Worm (Caenorhabditis elegans): Measurements from ENCODE around the gene maph-1.3.
A peak's percentile ranks its signal among the peaks of the same experiment; 100 is the strongest.
"Not testable (repeated sequence)": the region's sequence is repeated elsewhere in the genome, so short reads cannot be mapped to it uniquely, and the experiment has no call there.

Gene maph-1.3

ce11 chrIII:3812369-3812993 is 32.2 kb upstream of the maph-1.3 start:
- no peak for TF ChIP-seq him-1 (tag; optimal IDR thresholded peaks at IDR 0.05)
- no peak for TF ChIP-seq dao-5 (tag; optimal IDR thresholded peaks at IDR 0.05)
- no peak for TF ChIP-seq W03F9.2 (tag; optimal IDR thresholded peaks at IDR 0.05)

- no peak for TF ChIP-seq dao-5 (tag; optimal IDR thresholded peaks at IDR 0.05)
- no peak for TF ChIP-seq W03F9.2 (tag; optimal IDR thresholded peaks at IDR 0.05)
- TF ChIP-seq him-1 (tag; optimal IDR thresholded peaks at IDR 0.05): no peak
Observed at ce11 chrIII:3814421-3814820, 30.3 kb upstream of the maph-1.3 start.

DNA sequence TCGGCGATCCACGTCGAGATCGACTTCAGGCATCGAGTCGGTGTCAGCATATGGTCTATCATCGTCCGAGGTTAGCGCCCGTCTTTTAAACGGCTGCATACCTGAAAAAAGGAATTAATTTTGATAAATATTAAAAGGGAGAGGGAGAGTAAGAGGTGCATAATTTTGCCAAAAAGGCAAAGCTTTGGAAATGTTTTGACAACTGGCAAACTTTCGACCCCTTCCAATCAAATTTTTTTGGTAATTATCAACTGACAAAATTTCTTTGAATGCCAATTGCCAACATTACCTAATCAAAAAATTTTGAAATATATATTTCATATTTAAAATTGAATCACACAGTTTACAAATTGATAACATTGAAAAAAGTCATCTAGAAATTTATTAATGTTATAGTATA is 25.1 kb upstream of the maph-1.3 start, which contains the start of gene dpy-27:
TSS of gene dpy-27 (minus strand) at position 101 of the 400 bp plus-strand sequence.
- TF ChIP-seq dao-5 (tag; optimal IDR thresholded peaks at IDR 0.05): no peak
- TF ChIP-seq him-1 (tag; optimal IDR thresholded peaks at IDR 0.05): no peak
- TF ChIP-seq W03F9.2 (tag; optimal IDR thresholded peaks at IDR 0.05): no peak

- TF ChIP-seq W03F9.2 (tag; optimal IDR thresholded peaks at IDR 0.05) (peak; percentile 51), him-1 (tag; optimal IDR thresholded peaks at IDR 0.05) (no peak), dao-5 (tag; optimal IDR thresholded peaks at IDR 0.05) (no peak)
Observed at ce11 chrIII:3820134-3820533, 24.6 kb upstream of the maph-1.3 start.

- TF ChIP-seq dao-5 (tag; optimal IDR thresholded peaks at IDR 0.05) (no peak), W03F9.2 (tag; optimal IDR thresholded peaks at IDR 0.05) (no peak), him-1 (tag; optimal IDR thresholded peaks at IDR 0.05) (no peak)
Observed at ce11 chrIII:3821969-3822453, 22.7 kb upstream of the maph-1.3 start, which contains the start of gene amx-1. TSS of gene amx-1 (plus strand) at chrIII:3822403.

DNA sequence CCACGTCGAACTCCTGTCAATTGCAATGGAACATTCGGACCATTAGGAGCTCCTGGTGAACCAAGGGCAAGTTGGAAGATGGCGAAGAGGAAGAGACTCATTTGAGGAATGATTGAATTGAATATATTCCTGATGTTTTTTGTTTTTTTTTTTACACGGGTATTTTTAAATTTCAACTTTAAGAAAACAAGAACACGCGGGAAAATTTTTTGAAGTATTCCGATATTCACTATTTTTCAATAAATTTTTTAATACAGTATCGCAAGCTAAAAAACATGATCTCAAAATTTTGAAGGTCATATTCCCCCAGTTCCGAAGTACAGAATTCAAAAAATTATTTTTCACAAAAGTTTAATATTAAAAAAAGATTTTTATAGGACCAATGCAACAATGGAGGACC is 15.6 kb upstream of the maph-1.3 start, which contains the start of gene cnnm-5:
TSS of gene cnnm-5 (minus strand) at position 101 of the 400 bp plus-strand sequence.
- TF ChIP-seq W03F9.2 (tag; optimal IDR thresholded peaks at IDR 0.05) (no peak), dao-5 (tag; optimal IDR thresholded peaks at IDR 0.05) (no peak), him-1 (tag; optimal IDR thresholded peaks at IDR 0.05) (no peak)

DNA sequence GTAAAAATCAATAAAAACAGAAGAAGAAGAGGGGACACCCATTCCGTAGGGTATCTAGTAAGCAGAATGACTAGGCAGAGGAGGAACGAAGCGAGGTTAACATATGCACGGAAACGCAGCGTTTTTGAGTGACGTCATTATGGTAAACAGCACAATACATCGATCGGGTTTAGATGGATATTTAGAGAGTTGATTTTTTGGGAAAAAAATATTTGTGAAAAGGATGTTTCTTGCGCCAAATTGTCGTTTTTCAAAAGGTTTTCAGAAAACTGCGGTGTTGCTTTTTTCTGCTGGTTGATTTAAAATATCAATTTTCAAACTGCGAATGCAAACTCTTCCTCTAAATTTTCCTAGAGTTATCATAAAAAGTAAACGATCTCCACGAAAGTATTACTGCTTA is 13.3 kb upstream of the maph-1.3 start, which contains the start of gene C36A4.10:
TSS of gene C36A4.10 (minus strand) at position 101 of the 400 bp plus-strand sequence.
- TF ChIP-seq dao-5 (tag; optimal IDR thresholded peaks at IDR 0.05) (no peak), W03F9.2 (tag; optimal IDR thresholded peaks at IDR 0.05) (no peak), him-1 (tag; optimal IDR thresholded peaks at IDR 0.05) (no peak)

DNA sequence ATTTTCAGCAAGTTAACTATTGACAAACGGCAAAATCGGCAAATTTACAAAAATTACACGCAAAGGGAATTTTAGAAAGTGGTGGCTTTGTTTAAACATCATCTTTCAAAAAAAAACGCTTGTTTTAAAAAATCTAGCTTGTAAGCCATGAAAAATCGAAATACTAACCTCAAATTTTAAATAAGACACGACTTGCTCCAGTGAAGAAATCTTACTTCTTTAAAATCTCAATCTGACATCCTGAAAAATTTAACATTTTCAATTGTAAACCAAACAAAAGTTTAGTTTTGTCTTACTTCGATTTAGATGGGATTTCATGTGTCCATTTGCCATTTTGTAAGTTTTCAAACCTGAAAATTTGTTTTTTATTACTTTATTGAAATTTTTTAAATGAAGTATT is 12.9 kb upstream of the maph-1.3 start:
- TF ChIP-seq dao-5 (tag; optimal IDR thresholded peaks at IDR 0.05): no peak
- no peak for TF ChIP-seq him-1 (tag; optimal IDR thresholded peaks at IDR 0.05)
- TF ChIP-seq W03F9.2 (tag; optimal IDR thresholded peaks at IDR 0.05): no peak

ce11 chrIII:3832291-3832690 is 12.4 kb upstream of the maph-1.3 start, which contains the start of gene cyp-25A1:
TSS of gene cyp-25A1 (plus strand) at chrIII:3832591.
- no peak for TF ChIP-seq him-1 (tag; optimal IDR thresholded peaks at IDR 0.05)
- TF ChIP-seq W03F9.2 (tag; optimal IDR thresholded peaks at IDR 0.05): no peak
- no peak for TF ChIP-seq dao-5 (tag; optimal IDR thresholded peaks at IDR 0.05)

DNA sequence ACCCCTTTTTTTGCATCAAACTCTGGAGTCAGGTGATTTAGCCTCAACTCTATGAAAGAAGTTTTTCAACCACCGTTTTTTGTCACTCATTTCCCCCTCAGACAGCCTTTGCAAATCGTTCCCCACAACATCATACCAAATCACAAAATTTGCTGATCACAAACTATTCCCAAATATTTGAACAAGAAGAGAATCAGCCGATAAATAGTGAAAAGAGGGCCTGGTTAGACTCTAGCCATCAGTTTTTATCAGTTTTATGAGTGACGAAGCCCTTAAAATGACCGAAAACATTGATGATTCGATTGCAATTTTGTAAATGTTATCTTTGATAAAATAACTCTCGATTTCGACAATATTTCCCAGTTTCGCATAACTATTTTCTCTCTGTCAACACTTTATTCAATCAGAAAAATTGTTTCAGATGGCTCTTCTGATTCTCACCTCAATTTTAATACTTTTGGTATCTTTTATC is 9.9 kb upstream of the maph-1.3 start, which contains the start of gene cyp-25A2:
TSS of gene cyp-25A2 (plus strand) at position 422 of the 472 bp plus-strand sequence.
- TF ChIP-seq W03F9.2 (tag; optimal IDR thresholded peaks at IDR 0.05) (no peak), him-1 (tag; optimal IDR thresholded peaks at IDR 0.05) (no peak), dao-5 (tag; optimal IDR thresholded peaks at IDR 0.05) (no peak)

DNA sequence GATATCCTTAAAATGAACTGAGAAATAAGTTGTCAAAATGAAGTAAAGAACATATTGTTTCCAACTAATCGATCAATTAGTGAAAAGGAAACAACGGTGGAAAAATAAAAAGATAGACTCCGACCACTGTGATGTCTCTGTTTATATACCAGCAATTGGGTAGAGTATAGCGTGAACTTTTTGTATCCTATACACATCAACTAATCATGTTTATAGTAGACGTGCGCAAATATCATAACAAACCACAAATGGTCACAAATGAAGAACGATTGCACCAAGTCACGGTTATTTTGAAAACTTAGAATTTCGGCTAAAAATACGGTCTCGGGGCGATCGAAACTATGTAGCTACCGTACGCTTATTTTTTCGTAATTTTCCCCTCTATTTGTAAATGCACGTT is 5.1 kb upstream of the maph-1.3 start, which contains the start of gene cyp-25A3:
TSS of gene cyp-25A3 (minus strand) at position 101 of the 400 bp plus-strand sequence.
- TF ChIP-seq him-1 (tag; optimal IDR thresholded peaks at IDR 0.05): no peak
- TF ChIP-seq W03F9.2 (tag; optimal IDR thresholded peaks at IDR 0.05): no peak
- no peak for TF ChIP-seq dao-5 (tag; optimal IDR thresholded peaks at IDR 0.05)

DNA sequence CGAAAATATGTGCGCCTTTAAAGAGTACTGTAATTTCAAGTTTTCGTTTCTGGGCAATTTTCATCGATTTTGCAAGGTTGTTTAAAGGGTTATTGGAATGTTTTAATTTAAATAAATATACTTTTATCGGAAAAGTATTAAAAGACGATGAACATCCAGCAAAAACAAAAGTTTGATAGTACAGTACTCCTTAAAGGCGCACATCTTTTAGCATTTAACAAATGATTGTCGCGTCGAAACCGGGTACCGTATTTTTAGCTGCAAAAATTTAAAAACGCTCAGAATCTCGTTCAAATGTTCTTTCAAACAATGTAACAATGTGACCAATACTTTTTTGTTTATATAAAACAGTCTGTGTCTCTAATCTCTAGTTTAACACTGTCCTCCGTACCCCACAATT is 4.4 kb upstream of the maph-1.3 start, which contains the start of gene C36A4.11:
TSS of gene C36A4.11 (plus strand) at position 301 of the 400 bp plus-strand sequence.
- not testable (repeated sequence) for TF ChIP-seq him-1, dao-5, W03F9.2 (tag; optimal IDR thresholded peaks at IDR 0.05)

ce11 chrIII:3843514-3843913 is 1.2 kb upstream of the maph-1.3 start, which contains the start of gene C36A4.4:
TSS of gene C36A4.4 (minus strand) at chrIII:3843614.
- TF ChIP-seq him-1, W03F9.2, dao-5 (tag; optimal IDR thresholded peaks at IDR 0.05): not testable (repeated sequence)

ce11 chrIII:3852030-3852579 is 7.4 kb downstream of the maph-1.3 start, which contains the start of gene cyp-25A4:
TSS of gene cyp-25A4 (minus strand) at chrIII:3852080.
- not testable (repeated sequence) for TF ChIP-seq W03F9.2, dao-5, him-1 (tag; optimal IDR thresholded peaks at IDR 0.05)
